Worm (Caenorhabditis elegans): ENCODE data around the gene F20G2.3.

ce11 chrV:13787225-13787898 lies 19.1 kb upstream of the F20G2.3 start, which contains the start of the genes F53C11.4 and F53C11.5:
- TF ChIP-seq lin-15B (tag; optimal IDR thresholded peaks at IDR 0.05) (peak; percentile 3), nhr-23 (tag; optimal IDR thresholded peaks at IDR 0.05) (peak; percentile 91), unc-62 (GFP tag; optimal IDR thresholded peaks at IDR 0.05) (no peak), ama-1 (optimal IDR thresholded peaks at IDR 0.05) (peak; percentile 29), ceh-82 (tag; optimal IDR thresholded peaks at IDR 0.05) (no peak), pha-4 (tag; optimal IDR thresholded peaks at IDR 0.05) (peak; percentile 88)

All from whole organism, L3 larva.